Worm (Caenorhabditis elegans) whole organism, L4/young adult: Measurements from ENCODE around the gene srw-97.

Experiments used
- W03F9.2 ChIP-seq: fragments of 150-350 bp; optimal IDR thresholded peaks from 2 replicates; lab custom pipeline; 2014; ENCODE audit warnings: missing biosample characterization, missing genetic modification characterization
- dao-5 ChIP-seq: sonication (generic microtip); optimal IDR thresholded peaks from 2 replicates; lab custom pipeline; 2016; ENCODE audit warnings: missing genotype, missing genetic modification characterization, moderate library complexity, missing compliant biosample characterization
- him-1 ChIP-seq: sonication (generic microtip); optimal IDR thresholded peaks from 2 replicates; lab custom pipeline; 2016; ENCODE audit warnings: missing genotype, missing genetic modification reagents, missing genetic modification characterization, missing compliant biosample characterization

DNA sequence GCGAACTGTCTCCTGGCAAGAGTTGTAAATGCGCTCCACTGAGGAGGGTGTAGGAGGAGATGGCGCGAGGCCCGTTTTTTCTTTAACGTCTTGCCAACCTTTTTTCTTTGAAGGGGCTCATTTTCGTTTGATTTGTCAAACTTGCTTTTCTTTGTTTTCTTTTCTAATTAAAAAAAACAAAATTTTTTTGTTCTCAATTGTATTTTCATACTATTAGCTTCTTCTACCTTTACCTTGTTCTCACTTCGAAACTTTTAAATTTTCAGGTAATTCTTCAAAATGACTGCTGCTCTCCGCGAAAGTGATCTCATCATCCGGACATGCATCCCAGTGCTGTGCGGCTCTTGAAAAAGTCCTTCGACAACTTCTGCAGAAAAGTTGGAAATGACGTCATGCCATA, 41.1 kb upstream of the srw-97 start, which contains the start of gene fbxa-184:
- no peak for TF ChIP-seq W03F9.2 (tag; lab: Kevin White, UChicago)
- no peak for TF ChIP-seq him-1 (tag; lab: Kevin White, UChicago)
- TF ChIP-seq dao-5 (tag; lab: Kevin White, UChicago), result no peak
